Fruit fly (Drosophila melanogaster): Measurements from ENCODE around the gene Rev1.

The Rev1 gene

DNA sequence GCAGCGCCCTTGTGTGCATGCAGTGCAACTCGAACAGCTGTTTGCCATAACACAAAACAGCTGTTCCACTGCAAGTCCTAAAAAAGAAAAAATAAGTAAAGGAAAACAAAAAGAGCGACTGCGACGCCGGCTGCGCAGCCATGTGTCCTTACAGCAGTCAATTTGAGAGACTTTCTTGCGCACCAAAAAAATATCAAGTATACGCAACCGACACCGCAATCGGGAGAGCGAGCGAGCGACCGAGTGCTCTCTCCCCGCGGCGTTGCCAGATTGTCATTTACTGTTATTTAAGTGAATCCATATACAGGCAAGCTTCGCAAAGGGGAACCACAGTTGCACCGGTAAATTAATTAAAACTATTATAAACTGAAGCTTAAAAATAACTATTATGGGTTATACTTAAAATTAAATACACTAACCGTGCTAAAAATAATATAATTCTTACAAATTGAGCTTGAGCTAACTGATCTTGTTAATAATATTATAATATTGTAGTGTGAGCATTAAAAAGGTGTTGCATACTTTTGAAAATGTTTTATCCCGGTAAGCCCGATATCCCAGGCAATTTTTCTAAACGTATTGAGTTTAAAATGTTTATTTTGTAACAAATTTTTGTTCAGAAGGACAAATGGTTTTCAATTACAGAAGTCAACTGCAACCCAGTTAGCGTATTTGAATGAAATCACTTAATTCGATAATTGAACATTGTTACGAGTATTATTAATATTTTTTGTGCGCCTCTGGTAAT is 24.1 kb upstream of the Rev1 start (continued):
- TF ChIP-seq CG9797 (GFP tag; optimal IDR thresholded peaks at IDR 0.05), result no peak
- TF ChIP-seq Chrac-16 (GFP tag; optimal IDR thresholded peaks at IDR 0.05), result peak; percentile 25
- no peak for TF ChIP-seq tap (tag; optimal IDR thresholded peaks at IDR 0.05)
- no peak for TF ChIP-seq ERR (GFP tag; optimal IDR thresholded peaks at IDR 0.05)
- peak; percentile 44; the same call in 1 of the 3 replicates for TF ChIP-seq CG34422 (GFP tag; IDR thresholded peaks at IDR 0.05)
- peak; percentile 8 for TF ChIP-seq CG5180 (GFP tag; optimal IDR thresholded peaks at IDR 0.05)
- no peak for TF ChIP-seq CG1233 (GFP tag; optimal IDR thresholded peaks at IDR 0.05)
- TF ChIP-seq Atf-2 (GFP tag; optimal IDR thresholded peaks at IDR 0.05), result no peak
- TF ChIP-seq Fer3 (tag; optimal IDR thresholded peaks at IDR 0.05), result peak; percentile 58
- TF ChIP-seq CG34376 (GFP tag; optimal IDR thresholded peaks at IDR 0.05), result peak; percentile 24
- TF ChIP-seq crp (GFP tag; optimal IDR thresholded peaks at IDR 0.05), result peak in 1 of 2 experiments; percentile 68
- no peak for TF ChIP-seq grn (GFP tag; optimal IDR thresholded peaks at IDR 0.05)
- TF ChIP-seq gt (GFP tag; IDR thresholded peaks at IDR 0.05), result no peak
- no peak for TF ChIP-seq CG4617 (GFP tag; optimal IDR thresholded peaks at IDR 0.05; ENCODE audit: borderline replicate concordance)
- TF ChIP-seq kah (GFP tag; optimal IDR thresholded peaks at IDR 0.05), result no peak
- TF ChIP-seq chn (GFP tag; optimal IDR thresholded peaks at IDR 0.05), result peak; percentile 19
- no peak for TF ChIP-seq CG7745 (tag; optimal IDR thresholded peaks at IDR 0.05)
- no peak for TF ChIP-seq exex (tag; optimal IDR thresholded peaks at IDR 0.05)
- peak; percentile 32; the same call in 1 of the 2 replicates for TF ChIP-seq esg (GFP tag; conservative IDR thresholded peaks at IDR 0.05)
- TF ChIP-seq Hsf (GFP tag; optimal IDR thresholded peaks at IDR 0.05), result peak; percentile 42
- TF ChIP-seq sima (GFP tag; optimal IDR thresholded peaks at IDR 0.05), result no peak
- TF ChIP-seq bowl (GFP tag; IDR thresholded peaks at IDR 0.05), result no peak
- TF ChIP-seq ac (GFP tag; optimal IDR thresholded peaks at IDR 0.05), result no peak
- TF ChIP-seq CG10543 (GFP tag; optimal IDR thresholded peaks at IDR 0.05), result no peak
- peak; percentile 26 for TF ChIP-seq CG2712 (tag; optimal IDR thresholded peaks at IDR 0.05)
- no peak for TF ChIP-seq Nf-YC (tag; optimal IDR thresholded peaks at IDR 0.05)
- TF ChIP-seq CG6272 (GFP tag; IDR thresholded peaks at IDR 0.05), result no peak; the same call in 1 of the 2 replicates
- TF ChIP-seq pum (GFP tag; optimal IDR thresholded peaks at IDR 0.05), result no peak
- peak; percentile 63 for TF ChIP-seq NfI (GFP tag; optimal IDR thresholded peaks at IDR 0.05)
- TF ChIP-seq CG7271 (tag; optimal IDR thresholded peaks at IDR 0.05), result no peak
- TF ChIP-seq rib (GFP tag; IDR thresholded peaks at IDR 0.05), result no peak
- TF ChIP-seq bbx (GFP tag; IDR thresholded peaks at IDR 0.05; ENCODE audit: partially characterized antibody), result no peak
- peak; percentile 13 for TF ChIP-seq stwl (tag; optimal IDR thresholded peaks at IDR 0.05)
- TF ChIP-seq CG10959 (GFP tag; IDR thresholded peaks at IDR 0.05), result no peak
- TF ChIP-seq kni (GFP tag; optimal IDR thresholded peaks at IDR 0.05), result no peak
- TF ChIP-seq CG8281 (tag; optimal IDR thresholded peaks at IDR 0.05), result no peak
- no peak for TF ChIP-seq ftz-f1 (GFP tag; optimal IDR thresholded peaks at IDR 0.05)
- TF ChIP-seq wek (GFP tag; optimal IDR thresholded peaks at IDR 0.05), result no peak
- 0 out of 2 replicates have a peak, but pooled peaks have one; percentile 55 for TF ChIP-seq ranshi (GFP tag; IDR thresholded peaks at IDR 0.05)
- peak; percentile 14 for TF ChIP-seq nom (GFP tag; optimal IDR thresholded peaks at IDR 0.05)
- TF ChIP-seq CG10431 (GFP tag; optimal IDR thresholded peaks at IDR 0.05), result no peak
- no peak for TF ChIP-seq Awh (GFP tag; IDR thresholded peaks at IDR 0.05)
- TF ChIP-seq Deaf1 (tag; optimal IDR thresholded peaks at IDR 0.05), result peak; percentile 39
- no peak for TF ChIP-seq sc (optimal IDR thresholded peaks at IDR 0.05)
- TF ChIP-seq sc (GFP tag; optimal IDR thresholded peaks at IDR 0.05), result no peak
- no peak for TF ChIP-seq Atf3 (GFP tag; optimal IDR thresholded peaks at IDR 0.05)
- no peak for TF ChIP-seq crc (GFP tag; optimal IDR thresholded peaks at IDR 0.05)
- TF ChIP-seq CG7357 (GFP tag; IDR thresholded peaks at IDR 0.05), result 0 out of 3 replicates have a peak, but pooled peaks have one; percentile 12
- TF ChIP-seq Spps (tag; optimal IDR thresholded peaks at IDR 0.05), result no peak
